Worm (Caenorhabditis elegans): Measurements from ENCODE around the gene D1086.9.
A peak's percentile ranks its signal among the peaks of the same experiment; 100 is the strongest.

The D1086.9 gene

ce11 chrV:14092403-14092802, 11.7 kb upstream of the D1086.9 start, which contains the start of gene D1086.3:
D1086.3 (plus strand) TSS chrV:14092792.
- no peak for TF ChIP-seq lin-39 (tag; optimal IDR thresholded peaks at IDR 0.05)
- no peak for TF ChIP-seq F13H6.1 (tag; optimal IDR thresholded peaks at IDR 0.05)
- TF ChIP-seq nhr-23 (tag; optimal IDR thresholded peaks at IDR 0.05) = no peak
- peak; percentile 35 for TF ChIP-seq sma-3 (GFP tag; optimal IDR thresholded peaks at IDR 0.05)
- TF ChIP-seq ztf-11 (tag; optimal IDR thresholded peaks at IDR 0.05) = no peak
- no peak for TF ChIP-seq nhr-12 (tag; optimal IDR thresholded peaks at IDR 0.05)
- TF ChIP-seq mbf-1 (tag; optimal IDR thresholded peaks at IDR 0.05) = no peak
- TF ChIP-seq lin-11 (tag; optimal IDR thresholded peaks at IDR 0.05) = no peak
- no peak for TF ChIP-seq unc-55 (GFP tag; optimal IDR thresholded peaks at IDR 0.05)
- TF ChIP-seq blmp-1 (tag; optimal IDR thresholded peaks at IDR 0.05; ENCODE audit: insufficient read depth) = no peak
- no peak for TF ChIP-seq aly-2 (tag; optimal IDR thresholded peaks at IDR 0.05)
- TF ChIP-seq unc-62 (GFP tag; optimal IDR thresholded peaks at IDR 0.05) = no peak
- TF ChIP-seq ceh-16 (tag; optimal IDR thresholded peaks at IDR 0.05) = no peak
- TF ChIP-seq crh-2 (tag; optimal IDR thresholded peaks at IDR 0.05) = no peak
- no peak for TF ChIP-seq skn-1 (tag; optimal IDR thresholded peaks at IDR 0.05)
- TF ChIP-seq Y55F3AM.14 (GFP tag; optimal IDR thresholded peaks at IDR 0.05) = no peak
- TF ChIP-seq R02D3.7 (tag; optimal IDR thresholded peaks at IDR 0.05) = no peak
- no peak for TF ChIP-seq dmd-4 (tag; optimal IDR thresholded peaks at IDR 0.05)
- no peak for TF ChIP-seq ztf-4 (tag; optimal IDR thresholded peaks at IDR 0.05)
- no peak for TF ChIP-seq nhr-25 (tag; optimal IDR thresholded peaks at IDR 0.05)
- TF ChIP-seq nhr-6 (tag; optimal IDR thresholded peaks at IDR 0.05) = no peak
- TF ChIP-seq ama-1 (optimal IDR thresholded peaks at IDR 0.05) = peak; percentile 91
- no peak for TF ChIP-seq zag-1 (tag; optimal IDR thresholded peaks at IDR 0.05)
- peak; percentile 97 for TF ChIP-seq snpc-4 (tag; optimal IDR thresholded peaks at IDR 0.05)
- TF ChIP-seq lsy-2 (tag; optimal IDR thresholded peaks at IDR 0.05) = peak in 1 of 2 experiments; percentile 44
- no peak for TF ChIP-seq gmeb-1 (tag; optimal IDR thresholded peaks at IDR 0.05)
- TF ChIP-seq elt-1 (tag; optimal IDR thresholded peaks at IDR 0.05) = no peak
- peak; percentile 1 for TF ChIP-seq fos-1 (tag; optimal IDR thresholded peaks at IDR 0.05)
- TF ChIP-seq mab-5 (tag; optimal IDR thresholded peaks at IDR 0.05) = no peak
- TF ChIP-seq ZK546.5 (tag; optimal IDR thresholded peaks at IDR 0.05) = no peak
- peak; percentile 30 for TF ChIP-seq nhr-129 (tag; optimal IDR thresholded peaks at IDR 0.05)
- no peak for TF ChIP-seq nhr-11 (tag; optimal IDR thresholded peaks at IDR 0.05)
- peak; percentile 5 for TF ChIP-seq C34F6.9 (tag; optimal IDR thresholded peaks at IDR 0.05)
- TF ChIP-seq ceh-82 (tag; optimal IDR thresholded peaks at IDR 0.05) = no peak
- no peak for TF ChIP-seq nhr-237 (tag; optimal IDR thresholded peaks at IDR 0.05)
- no peak for TF ChIP-seq elt-3 (tag; optimal IDR thresholded peaks at IDR 0.05)
- TF ChIP-seq sma-9 (GFP tag; optimal IDR thresholded peaks at IDR 0.05) = peak; percentile 40
- TF ChIP-seq sma-9 (tag; optimal IDR thresholded peaks at IDR 0.05) = no peak
- TF ChIP-seq sem-4 (tag; optimal IDR thresholded peaks at IDR 0.05) = no peak
- no peak for TF ChIP-seq peb-1 (tag; optimal IDR thresholded peaks at IDR 0.05)
- TF ChIP-seq ztf-1 (GFP tag; conservative IDR thresholded peaks at IDR 0.05) = 0 out of 2 replicates have a peak, but pooled peaks have one; percentile 30
- TF ChIP-seq alr-1 (tag; optimal IDR thresholded peaks at IDR 0.05) = no peak
- TF ChIP-seq nhr-77 (tag; optimal IDR thresholded peaks at IDR 0.05) = no peak
- TF ChIP-seq nhr-21 (tag; optimal IDR thresholded peaks at IDR 0.05) = peak; percentile 39
- TF ChIP-seq egl-27 (tag; optimal IDR thresholded peaks at IDR 0.05) = no peak
- TF ChIP-seq nhr-10 (tag; optimal IDR thresholded peaks at IDR 0.05) = no peak
- TF ChIP-seq unc-39 (tag; optimal IDR thresholded peaks at IDR 0.05) = no peak
- no peak for TF ChIP-seq mdl-1 (tag; optimal IDR thresholded peaks at IDR 0.05)
- peak; percentile 8 for TF ChIP-seq lin-13 (GFP tag; optimal IDR thresholded peaks at IDR 0.05)
